Worm (Caenorhabditis elegans): ENCODE data around the gene K10G6.9.

DNA sequence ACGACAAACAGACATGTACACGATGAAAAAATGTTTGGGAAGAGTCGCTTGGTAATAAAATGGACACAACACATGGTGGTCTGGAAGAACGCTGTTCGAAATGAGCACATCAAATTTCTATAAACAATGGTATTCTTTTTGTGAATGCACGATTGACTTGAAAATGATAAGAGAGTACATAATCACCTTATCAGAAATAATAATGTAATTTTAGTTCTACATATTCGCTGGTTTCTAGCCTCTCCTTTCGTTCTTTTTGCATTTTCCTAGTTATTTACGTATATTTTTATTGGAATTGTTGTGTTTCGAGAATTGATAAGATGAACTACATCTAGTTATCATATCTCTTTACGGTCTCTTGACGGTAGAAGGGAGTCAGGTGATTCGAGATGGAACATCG, 18.0 kb upstream of the K10G6.9 start:
- TF ChIP-seq elt-2 (tag; optimal IDR thresholded peaks at IDR 0.05) (peak; percentile 47), ceh-14 (tag; optimal IDR thresholded peaks at IDR 0.05) (no peak), ceh-30 (tag; optimal IDR thresholded peaks at IDR 0.05) (no peak), ceh-48 (tag; optimal IDR thresholded peaks at IDR 0.05) (no peak), zip-5 (tag; optimal IDR thresholded peaks at IDR 0.05) (no peak), pqm-1 (tag; optimal IDR thresholded peaks at IDR 0.05) (no peak)
